Fruit fly (Drosophila melanogaster): ENCODE results near the gene ifc.

The ifc gene

dm6 chr2L:5997609-5998229 lies 11.6 kb downstream of the ifc start (continued):
- TF ChIP-seq Max (GFP tag; optimal IDR thresholded peaks at IDR 0.05) = no peak
- peak; percentile 27 for TF ChIP-seq CG9797 (GFP tag; optimal IDR thresholded peaks at IDR 0.05)
- no peak for TF ChIP-seq CG9215 (GFP tag; IDR thresholded peaks at IDR 0.05)
- TF ChIP-seq CG1792 (GFP tag; optimal IDR thresholded peaks at IDR 0.05) = peak; percentile 16
- no peak for TF ChIP-seq Lpt (GFP tag; optimal IDR thresholded peaks at IDR 0.05)
- no peak for TF ChIP-seq CHES-1-like (GFP tag; optimal IDR thresholded peaks at IDR 0.05)
- no peak for TF ChIP-seq sens-2 (GFP tag; IDR thresholded peaks at IDR 0.05)
- TF ChIP-seq tgo (GFP tag; IDR thresholded peaks at IDR 0.05) = no peak
- no peak for TF ChIP-seq sisA (GFP tag; IDR thresholded peaks at IDR 0.05)
- no peak for TF ChIP-seq Lhr (GFP tag; optimal IDR thresholded peaks at IDR 0.05)
- peak; percentile 65 for TF ChIP-seq CG12299 (tag; optimal IDR thresholded peaks at IDR 0.05)
- TF ChIP-seq usp (GFP tag; optimal IDR thresholded peaks at IDR 0.05) = no peak
- peak; percentile 34 for TF ChIP-seq D19A (tag; optimal IDR thresholded peaks at IDR 0.05)
- TF ChIP-seq Bdp1 (GFP tag; optimal IDR thresholded peaks at IDR 0.05) = no peak
- TF ChIP-seq E2f1 (GFP tag; IDR thresholded peaks at IDR 0.05) = no peak
- peak in 1 of 2 experiments; percentile 49 for TF ChIP-seq insv (GFP tag; optimal IDR thresholded peaks at IDR 0.05)
- TF ChIP-seq CG12391 (tag; optimal IDR thresholded peaks at IDR 0.05) = peak; percentile 41
- no peak for TF ChIP-seq MESR4 (GFP tag; optimal IDR thresholded peaks at IDR 0.05)
- TF ChIP-seq CG6765 (GFP tag; optimal IDR thresholded peaks at IDR 0.05) = peak; percentile 82
- no peak for TF ChIP-seq eve (GFP tag; optimal IDR thresholded peaks at IDR 0.05)
- TF ChIP-seq ham (GFP tag; IDR thresholded peaks at IDR 0.05) = no peak
- peak in 1 of 2 experiments; percentile 14 for TF ChIP-seq dpn (GFP tag; optimal IDR thresholded peaks at IDR 0.05)
- TF ChIP-seq esg (GFP tag; conservative IDR thresholded peaks at IDR 0.05) = no peak
- no peak for TF ChIP-seq Gug (GFP tag; IDR thresholded peaks at IDR 0.05)
- TF ChIP-seq Ptx1 (GFP tag; IDR thresholded peaks at IDR 0.05) = no peak
- peak in 1 of 2 experiments; percentile 32 for TF ChIP-seq crp (GFP tag; optimal IDR thresholded peaks at IDR 0.05)
- TF ChIP-seq z (GFP tag; IDR thresholded peaks at IDR 0.05) = no peak
- TF ChIP-seq Optix (GFP tag; IDR thresholded peaks at IDR 0.05) = no peak
- TF ChIP-seq H2.0 (GFP tag; IDR thresholded peaks at IDR 0.05) = no peak
- no peak for TF ChIP-seq HLH54F (GFP tag; optimal IDR thresholded peaks at IDR 0.05)
- peak; percentile 39 for TF ChIP-seq CG10267 (tag; optimal IDR thresholded peaks at IDR 0.05)
- TF ChIP-seq bcd (GFP tag; optimal IDR thresholded peaks at IDR 0.05) = peak; percentile 43
- peak; percentile 84 for TF ChIP-seq odd (GFP tag; optimal IDR thresholded peaks at IDR 0.05)
- TF ChIP-seq CG15479 (GFP tag; optimal IDR thresholded peaks at IDR 0.05) = peak; percentile 10
- no peak for TF ChIP-seq gro (GFP tag; optimal IDR thresholded peaks at IDR 0.05)
- no peak for TF ChIP-seq CG3065 (GFP tag; optimal IDR thresholded peaks at IDR 0.05)
- peak; percentile 66 for TF ChIP-seq CG15514 (GFP tag; optimal IDR thresholded peaks at IDR 0.05)
- no peak for TF ChIP-seq Elba2 (GFP tag; optimal IDR thresholded peaks at IDR 0.05)
- TF ChIP-seq ken (GFP tag; IDR thresholded peaks at IDR 0.05) = no peak
- TF ChIP-seq NfI (GFP tag; optimal IDR thresholded peaks at IDR 0.05) = peak; percentile 53
- no peak for TF ChIP-seq chn (GFP tag; optimal IDR thresholded peaks at IDR 0.05)
- TF ChIP-seq p53 (GFP tag; optimal IDR thresholded peaks at IDR 0.05) = no peak
- TF ChIP-seq gcm (GFP tag; optimal IDR thresholded peaks at IDR 0.05) = peak; percentile 57
- peak; percentile 19 for TF ChIP-seq nmo (GFP tag; optimal IDR thresholded peaks at IDR 0.05)
- no peak for TF ChIP-seq Ssrp (tag; optimal IDR thresholded peaks at IDR 0.05)
- TF ChIP-seq fd3F (GFP tag; optimal IDR thresholded peaks at IDR 0.05) = no peak
- TF ChIP-seq CG14667 (GFP tag; IDR thresholded peaks at IDR 0.05) = no peak
- TF ChIP-seq fd64A (GFP tag; optimal IDR thresholded peaks at IDR 0.05) = peak; percentile 78
- TF ChIP-seq Ravus (GFP tag; IDR thresholded peaks at IDR 0.05) = no peak
- TF ChIP-seq BEAF-32 (GFP tag; optimal IDR thresholded peaks at IDR 0.05) = no peak
- TF ChIP-seq br (optimal IDR thresholded peaks at IDR 0.05) = no peak

Measured in whole organism, embryonic.